Worm (Caenorhabditis elegans) whole organism, late embryonic: ENCODE measurements around the gene cyp-35A3.

Experiments
- ama-1 ChIP-seq: fragments of 150-350 bp; optimal IDR thresholded peaks from 2 replicates; lab custom pipeline; 2014
- elt-2 ChIP-seq: sonication (generic microtip); optimal IDR thresholded peaks from 2 replicates; lab custom pipeline; 2016; ENCODE audit warnings: missing genetic modification reagents, missing genetic modification characterization, missing compliant biosample characterization
- fkh-10 ChIP-seq: fragments of 150-350 bp; optimal IDR thresholded peaks from 2 replicates; lab custom pipeline; 2014; ENCODE audit warnings: missing biosample characterization, missing genetic modification reagents, missing genetic modification characterization
- mec-3 ChIP-seq: sonication (generic microtip); optimal IDR thresholded peaks from 2 replicates; lab custom pipeline; 2016; ENCODE audit warnings: borderline replicate concordance, missing genetic modification characterization, missing compliant biosample characterization
- npax-4 ChIP-seq: sonication (generic microtip); optimal IDR thresholded peaks from 2 replicates; lab custom pipeline; 2016; ENCODE audit warnings: missing genetic modification characterization, missing compliant biosample characterization
- pag-3 ChIP-seq: sonication (generic microtip); optimal IDR thresholded peaks from 2 replicates; lab custom pipeline; 2016; ENCODE audit warnings: missing compliant biosample characterization, missing genetic modification characterization, borderline replicate concordance
- pax-1 ChIP-seq: fragments of 150-350 bp; optimal IDR thresholded peaks from 2 replicates; lab custom pipeline; 2014; ENCODE audit warnings: missing biosample characterization, missing genetic modification characterization
- rnt-1 ChIP-seq: sonication (generic microtip); optimal IDR thresholded peaks from 2 replicates; lab custom pipeline; 2016; ENCODE audit warnings: missing genetic modification characterization, missing compliant biosample characterization
- sox-4 ChIP-seq: sonication (generic microtip); optimal IDR thresholded peaks from 2 replicates; lab custom pipeline; 2017; ENCODE audit warnings: mild to moderate bottlenecking, missing genetic modification characterization, inconsistent platforms, missing compliant biosample characterization

DNA sequence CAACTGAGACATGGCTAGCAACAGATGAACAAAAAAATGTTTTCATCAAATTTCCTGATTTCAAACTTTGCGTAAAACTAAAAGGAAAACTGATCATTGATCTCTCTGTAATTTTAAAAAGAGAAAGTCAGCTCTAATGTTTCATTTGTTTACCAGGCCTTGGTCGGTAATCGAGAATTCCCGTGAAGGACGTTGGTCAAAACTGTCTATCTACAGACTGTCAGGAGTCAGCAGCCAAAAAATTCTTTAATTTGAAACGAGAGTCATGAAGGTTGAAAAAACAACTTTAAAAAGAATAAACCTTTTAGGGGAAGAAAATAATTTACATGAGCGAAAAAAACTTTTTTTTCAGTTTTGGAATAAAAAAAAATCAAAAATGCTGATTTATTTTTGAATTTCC is 37.3 kb upstream of the cyp-35A3 start:
- TF ChIP-seq fkh-10 (GFP tag; lab: Kevin White, UChicago) (no peak), pag-3 (tag; lab: Kevin White, UChicago) (no peak), sox-4 (tag; lab: Kevin White, UChicago) (no peak), ama-1 (lab: Kevin White, UChicago) (no peak), mec-3 (tag; lab: Kevin White, UChicago) (no peak), elt-2 (no peak), npax-4 (tag; lab: Kevin White, UChicago) (no peak), rnt-1 (tag; lab: Kevin White, UChicago) (no peak), pax-1 (tag; lab: Kevin White, UChicago) (no peak)
